Worm (Caenorhabditis elegans) whole organism, L2 larva: ENCODE measurements around the gene dhcr-24.

ENCODE experiments used
- C34F6.9 ChIP-seq: fragments of 150-350 bp; optimal IDR thresholded peaks from 2 replicates; lab custom pipeline; 2014; ENCODE audit warnings: missing biosample characterization, missing genetic modification characterization
- F13H6.1 ChIP-seq: sonication (generic microtip); optimal IDR thresholded peaks from 2 replicates; lab custom pipeline; 2016; ENCODE audit warnings: missing genetic modification characterization, missing compliant biosample characterization
- R02D3.7 ChIP-seq: fragments of 150-350 bp; optimal IDR thresholded peaks from 2 replicates; lab custom pipeline; 2014; ENCODE audit warnings: missing biosample characterization, missing genetic modification characterization
- Y55F3AM.14 ChIP-seq: fragments of 200-800 bp; sonication (Bioruptor generic); optimal IDR thresholded peaks from 2 replicates; lab custom pipeline; 2018; ENCODE audit warnings: mild to moderate bottlenecking, missing genetic modification characterization, missing compliant biosample characterization
- ZK546.5 ChIP-seq: sonication (generic microtip); optimal IDR thresholded peaks from 2 replicates; lab custom pipeline; 2017; ENCODE audit warnings: missing biosample characterization, missing genetic modification characterization
- alr-1 ChIP-seq: fragments of 150-350 bp; optimal IDR thresholded peaks from 2 replicates; lab custom pipeline; 2014; ENCODE audit warnings: missing biosample characterization, missing genetic modification characterization
- aly-2 ChIP-seq: fragments of 150-350 bp; optimal IDR thresholded peaks from 2 replicates; lab custom pipeline; 2014; ENCODE audit warnings: missing biosample characterization, missing genetic modification characterization
- ama-1 ChIP-seq: fragments of 150-350 bp; optimal IDR thresholded peaks from 2 replicates; lab custom pipeline; 2018; ENCODE audit warnings: inconsistent platforms
- blmp-1 ChIP-seq: sonication (generic microtip); optimal IDR thresholded peaks from 2 replicates; lab custom pipeline; 2017; ENCODE audit warnings: missing genetic modification characterization, mild to moderate bottlenecking, missing compliant biosample characterization, antibody characterized with exemption, moderate library complexity; ENCODE audit not compliant: insufficient read depth
- ceh-16 ChIP-seq: fragments of 150-350 bp; optimal IDR thresholded peaks from 2 replicates; lab custom pipeline; 2014; ENCODE audit warnings: missing biosample characterization, missing genetic modification characterization
- ceh-82 ChIP-seq: fragments of 150-350 bp; optimal IDR thresholded peaks from 2 replicates; lab custom pipeline; 2014; ENCODE audit warnings: missing biosample characterization, missing genetic modification characterization
- crh-2 ChIP-seq: sonication (generic microtip); optimal IDR thresholded peaks from 2 replicates; lab custom pipeline; 2017; ENCODE audit warnings: missing biosample characterization, missing genetic modification characterization
- dmd-4 ChIP-seq: sonication (generic microtip); optimal IDR thresholded peaks from 2 replicates; lab custom pipeline; 2017; ENCODE audit warnings: missing biosample characterization, missing genetic modification characterization
- egl-27 ChIP-seq: sonication (generic microtip); optimal IDR thresholded peaks from 3 replicates; lab custom pipeline; 2017; ENCODE audit warnings: missing biosample characterization, missing genetic modification reagents, missing genetic modification characterization
- elt-1 ChIP-seq: fragments of 150-350 bp; optimal IDR thresholded peaks from 2 replicates; lab custom pipeline; 2014; ENCODE audit warnings: missing biosample characterization, missing genetic modification characterization
- elt-3 ChIP-seq: sonication (generic microtip); optimal IDR thresholded peaks from 2 replicates; lab custom pipeline; 2017; ENCODE audit warnings: missing biosample characterization, missing genetic modification characterization
- fos-1 ChIP-seq: fragments of 150-350 bp; optimal IDR thresholded peaks from 2 replicates; lab custom pipeline; 2014; ENCODE audit warnings: missing biosample characterization, missing genetic modification characterization
- lin-11 ChIP-seq: fragments of 150-350 bp; sonication (generic microtip); optimal IDR thresholded peaks from 2 replicates; lab custom pipeline; 2014; ENCODE audit warnings: missing biosample characterization, missing genetic modification characterization, inconsistent platforms, mixed read lengths
- lin-13 ChIP-seq: fragments of 150-350 bp; optimal IDR thresholded peaks from 2 replicates; lab custom pipeline; 2014; ENCODE audit warnings: missing biosample characterization, missing genetic modification reagents, missing genetic modification characterization
- lin-39 ChIP-seq: fragments of 150-350 bp; optimal IDR thresholded peaks from 2 replicates; lab custom pipeline; 2014; ENCODE audit warnings: missing biosample characterization, missing genetic modification reagents, missing genetic modification characterization
- lsy-2 ChIP-seq, 2 experiments: fragments of 150-350 bp in 1 of 2; sonication (generic microtip) in 1 of 2; optimal IDR thresholded peaks; 2 replicates each; lab custom pipeline; 2014 to 2017; ENCODE audit warnings: missing biosample characterization in 2 of 2, missing genetic modification characterization in 2 of 2
- mbf-1 ChIP-seq: sonication (generic microtip); optimal IDR thresholded peaks from 2 replicates; lab custom pipeline; 2017; ENCODE audit warnings: missing biosample characterization, missing genetic modification characterization
- mdl-1 ChIP-seq, 2 experiments: fragments of 150-350 bp in 1 of 2; sonication (generic microtip) in 1 of 2; optimal IDR thresholded peaks; 2 replicates each; lab custom pipeline; 2017; ENCODE audit warnings: missing biosample characterization in 2 of 2, missing genetic modification characterization in 2 of 2
- nhr-10 ChIP-seq: sonication (generic microtip); optimal IDR thresholded peaks from 2 replicates; lab custom pipeline; 2017; ENCODE audit warnings: missing biosample characterization, missing genetic modification characterization
- nhr-12 ChIP-seq: fragments of 150-350 bp; optimal IDR thresholded peaks from 2 replicates; lab custom pipeline; 2014; ENCODE audit warnings: missing biosample characterization, missing genetic modification characterization
- nhr-129 ChIP-seq: fragments of 150-350 bp; optimal IDR thresholded peaks from 2 replicates; lab custom pipeline; 2014; ENCODE audit warnings: missing biosample characterization, missing genetic modification characterization
- nhr-21 ChIP-seq: fragments of 150-350 bp; optimal IDR thresholded peaks from 2 replicates; lab custom pipeline; 2014; ENCODE audit warnings: missing biosample characterization, missing genetic modification characterization
- nhr-23 ChIP-seq: fragments of 150-350 bp; optimal IDR thresholded peaks from 2 replicates; lab custom pipeline; 2014; ENCODE audit warnings: missing biosample characterization, missing genetic modification reagents, missing genetic modification characterization
- nhr-237 ChIP-seq: fragments of 150-350 bp; optimal IDR thresholded peaks from 2 replicates; lab custom pipeline; 2014; ENCODE audit warnings: missing biosample characterization, missing genetic modification characterization
- nhr-25 ChIP-seq: fragments of 150-350 bp; sonication (generic microtip); optimal IDR thresholded peaks from 3 replicates; lab custom pipeline; 2014; ENCODE audit warnings: missing biosample characterization, missing genetic modification characterization
- nhr-6 ChIP-seq: fragments of 150-350 bp; optimal IDR thresholded peaks from 2 replicates; lab custom pipeline; 2014; ENCODE audit warnings: missing biosample characterization, missing genetic modification characterization
- nhr-77 ChIP-seq: fragments of 150-350 bp; optimal IDR thresholded peaks from 2 replicates; lab custom pipeline; 2014; ENCODE audit warnings: missing biosample characterization, missing genetic modification characterization
- peb-1 ChIP-seq: fragments of 150-350 bp; optimal IDR thresholded peaks from 2 replicates; lab custom pipeline; 2014; ENCODE audit warnings: missing biosample characterization, missing genetic modification characterization
- sem-4 ChIP-seq: fragments of 150-350 bp; optimal IDR thresholded peaks from 2 replicates; lab custom pipeline; 2014; ENCODE audit warnings: missing biosample characterization, missing genetic modification reagents, missing genetic modification characterization
- skn-1 ChIP-seq: sonication (generic microtip); optimal IDR thresholded peaks from 2 replicates; lab custom pipeline; 2017; ENCODE audit warnings: missing biosample characterization, missing genetic modification characterization
- sma-3 ChIP-seq: sonication (generic microtip); optimal IDR thresholded peaks from 2 replicates; lab custom pipeline; 2016; ENCODE audit warnings: missing genetic modification reagents, missing genetic modification characterization, missing compliant biosample characterization
- sma-9 ChIP-seq, 2 experiments: fragments of 150-350 bp in 1 of 2; sonication (generic microtip) in 1 of 2; optimal IDR thresholded peaks; 2 replicates each; lab custom pipeline; 2014 to 2016; ENCODE audit warnings: missing genetic modification characterization in 2 of 2, mild to moderate bottlenecking in 1 of 2, missing biosample characterization in 1 of 2, missing compliant biosample characterization in 1 of 2, missing genetic modification reagents in 1 of 2, moderate library complexity in 1 of 2
- snpc-4 ChIP-seq: fragments of 150-350 bp; optimal IDR thresholded peaks from 2 replicates; lab custom pipeline; 2014; ENCODE audit warnings: missing biosample characterization, missing genetic modification characterization
- unc-39 ChIP-seq: fragments of 150-350 bp; optimal IDR thresholded peaks from 2 replicates; lab custom pipeline; 2014; ENCODE audit warnings: missing biosample characterization, missing genetic modification characterization
- unc-55 ChIP-seq: fragments of 150-350 bp; sonication (generic microtip); optimal IDR thresholded peaks from 3 replicates; lab custom pipeline; 2014; ENCODE audit warnings: missing biosample characterization, missing genetic modification reagents, missing genetic modification characterization
- unc-62 ChIP-seq: fragments of 150-350 bp; optimal IDR thresholded peaks from 2 replicates; lab custom pipeline; 2014; ENCODE audit warnings: missing biosample characterization, missing genetic modification reagents, missing genetic modification characterization
- zag-1 ChIP-seq: fragments of 150-350 bp; optimal IDR thresholded peaks from 2 replicates; lab custom pipeline; 2014; ENCODE audit warnings: missing biosample characterization, missing genetic modification characterization
- ztf-1 ChIP-seq: fragments of 200-800 bp; sonication (Bioruptor generic); conservative IDR thresholded peaks from 2 replicates; pipeline ENCODE4 v1.3.6; 2022; ENCODE audit warnings: missing genetic modification characterization, missing compliant biosample characterization
- ztf-11 ChIP-seq: sonication (generic microtip); optimal IDR thresholded peaks from 2 replicates; lab custom pipeline; 2017; ENCODE audit warnings: missing biosample characterization, missing genetic modification characterization
- ztf-4 ChIP-seq: fragments of 150-350 bp; optimal IDR thresholded peaks from 2 replicates; lab custom pipeline; 2014; ENCODE audit warnings: missing biosample characterization, missing genetic modification characterization

dhcr-24 gene

DNA sequence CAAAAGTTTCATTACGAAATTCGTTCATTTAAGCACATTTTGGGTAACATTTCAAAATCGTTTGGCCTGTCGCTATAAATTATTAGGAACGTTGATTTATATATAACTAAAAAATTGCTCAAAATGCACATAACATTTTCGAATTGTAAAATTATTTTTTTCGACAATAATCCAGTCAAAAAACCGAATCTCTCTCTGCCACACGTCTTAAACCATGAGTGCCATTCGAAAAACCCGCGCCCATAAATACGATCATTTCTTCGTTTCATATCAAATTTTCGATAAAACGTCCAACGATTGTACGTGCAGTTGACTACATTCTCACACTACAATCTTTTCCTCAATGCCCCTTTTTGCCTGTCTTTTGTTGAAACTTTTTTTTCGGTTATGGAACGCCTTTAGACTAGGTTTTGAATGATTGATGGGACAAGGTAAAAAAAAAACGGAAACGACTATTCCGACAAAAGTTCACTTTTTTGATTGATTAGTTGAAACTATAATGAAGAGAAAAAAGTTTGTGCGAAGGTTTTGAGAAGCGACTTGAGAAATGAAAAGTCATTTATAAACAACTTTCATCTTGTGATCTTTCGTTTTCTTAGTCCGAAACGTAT lies 28.8 kb upstream of the dhcr-24 start:
- TF ChIP-seq ztf-4 (tag; lab: Kevin White, UChicago), result no peak
- TF ChIP-seq crh-2 (tag; lab: Kevin White, UChicago), result peak; percentile 28
- no peak for TF ChIP-seq peb-1 (tag; lab: Kevin White, UChicago)
- no peak for TF ChIP-seq lin-39 (tag; lab: Kevin White, UChicago)
- no peak for TF ChIP-seq mbf-1
- no peak for TF ChIP-seq F13H6.1 (tag; lab: Kevin White, UChicago)
- TF ChIP-seq ama-1 (lab: Kevin White, UChicago), result peak; percentile 70
- no peak for TF ChIP-seq ZK546.5 (tag; lab: Kevin White, UChicago)
- no peak for TF ChIP-seq nhr-23
- no peak for TF ChIP-seq lin-11 (tag; lab: Kevin White, UChicago)
- peak; percentile 27 for TF ChIP-seq nhr-129
- TF ChIP-seq sma-9 (GFP tag; optimal IDR thresholded peaks at IDR 0.05; lab: Kevin White, UChicago), result peak; percentile 23
- no peak for TF ChIP-seq sma-9 (tag; optimal IDR thresholded peaks at IDR 0.05; lab: Kevin White, UChicago)
- no peak for TF ChIP-seq nhr-21
- TF ChIP-seq ztf-11 (tag; lab: Kevin White, UChicago), result no peak

DNA sequence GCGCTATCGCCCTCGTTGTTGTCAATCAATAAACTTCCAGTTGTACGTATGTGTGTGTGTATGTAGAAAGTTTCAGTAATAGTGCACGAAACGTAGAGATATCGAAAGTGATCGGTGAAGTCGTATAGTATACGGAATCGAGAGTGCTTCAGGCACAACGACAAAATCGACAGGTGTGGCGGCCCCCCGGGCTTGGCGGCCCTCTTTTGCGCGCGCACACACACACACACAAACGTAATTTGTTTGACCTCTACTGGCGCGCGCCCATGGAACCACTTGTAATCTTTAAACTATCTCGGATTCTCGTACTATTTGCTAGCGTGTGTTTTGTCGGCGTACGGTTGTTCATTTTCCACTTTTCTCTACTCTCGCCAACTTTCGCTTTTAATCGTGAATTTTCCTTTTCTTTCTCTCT lies 27.6 kb upstream of the dhcr-24 start:
- TF ChIP-seq ZK546.5 (tag; lab: Kevin White, UChicago) (no peak), nhr-21 (peak; percentile 43), snpc-4 (tag; lab: Kevin White, UChicago) (peak; percentile 23), nhr-129 (peak; percentile 61), blmp-1 (tag; lab: Kevin White, UChicago) (peak; percentile 90), nhr-6 (tag; lab: Kevin White, UChicago) (peak; percentile 37), ceh-16 (peak; percentile 82), elt-3 (tag; lab: Kevin White, UChicago) (no peak), sma-9 (GFP tag; optimal IDR thresholded peaks at IDR 0.05; lab: Kevin White, UChicago) (peak; percentile 84), sma-9 (tag; optimal IDR thresholded peaks at IDR 0.05; lab: Kevin White, UChicago) (no peak), egl-27 (tag; lab: Kevin White, UChicago) (peak; percentile 18), F13H6.1 (tag; lab: Kevin White, UChicago) (peak; percentile 93), ztf-1 (GFP tag; lab: Robert Waterston, UW) (no peak), sma-3 (GFP tag; lab: Kevin White, UChicago) (peak; percentile 65), unc-39 (no peak), elt-1 (tag; lab: Kevin White, UChicago) (no peak), nhr-25 (tag; lab: Kevin White, UChicago) (peak; percentile 88), ama-1 (lab: Kevin White, UChicago) (no peak), ceh-82 (tag; lab: Kevin White, UChicago) (no peak), C34F6.9 (tag; lab: Kevin White, UChicago) (peak; percentile 3), Y55F3AM.14 (GFP tag; lab: Kevin White, UChicago) (no peak), nhr-12 (tag; lab: Kevin White, UChicago) (no peak), fos-1 (peak; percentile 8), ztf-4 (tag; lab: Kevin White, UChicago) (no peak), lsy-2 (tag; optimal IDR thresholded peaks at IDR 0.05; lab: Kevin White, UChicago) (peak in 1 of 2 experiments; percentile 51)

DNA sequence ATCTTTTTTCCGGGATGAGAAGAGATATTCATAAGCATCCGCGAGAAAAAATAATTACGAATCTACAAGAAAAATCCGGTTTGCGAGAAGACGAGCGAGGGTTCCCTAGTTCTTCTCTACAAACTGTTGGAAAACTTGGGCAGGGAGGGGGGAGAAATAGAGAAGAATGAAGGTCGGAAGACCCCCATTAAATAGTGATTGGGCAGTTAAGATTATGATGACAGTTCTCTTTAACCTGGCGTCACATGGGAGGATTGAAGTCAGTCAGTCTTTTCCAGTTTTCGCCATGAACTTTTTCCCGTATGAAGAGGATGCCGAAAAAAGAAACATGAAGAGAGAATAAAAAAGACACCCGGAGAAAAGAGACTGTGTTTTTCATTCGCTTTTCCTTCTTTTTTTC lies 26.8 kb upstream of the dhcr-24 start:
- TF ChIP-seq zag-1 (tag; lab: Kevin White, UChicago), result no peak
- no peak for TF ChIP-seq unc-62 (GFP tag; lab: Kevin White, UChicago)
- no peak for TF ChIP-seq mdl-1 (tag; optimal IDR thresholded peaks at IDR 0.05; lab: Kevin White, UChicago)
- TF ChIP-seq ztf-1 (GFP tag; lab: Robert Waterston, UW), result no peak
- TF ChIP-seq R02D3.7 (tag; lab: Kevin White, UChicago), result no peak
- TF ChIP-seq dmd-4 (tag; lab: Kevin White, UChicago), result no peak
- no peak for TF ChIP-seq lin-11 (tag; lab: Kevin White, UChicago)
- TF ChIP-seq ama-1 (lab: Kevin White, UChicago), result peak; percentile 49
- TF ChIP-seq peb-1 (tag; lab: Kevin White, UChicago), result no peak
- TF ChIP-seq mbf-1, result no peak
- TF ChIP-seq nhr-10 (tag; lab: Kevin White, UChicago), result no peak
- peak; percentile 10 for TF ChIP-seq nhr-6 (tag; lab: Kevin White, UChicago)
- TF ChIP-seq snpc-4 (tag; lab: Kevin White, UChicago), result no peak
- no peak for TF ChIP-seq lin-13 (GFP tag; lab: Kevin White, UChicago)
- no peak for TF ChIP-seq nhr-77 (tag; lab: Kevin White, UChicago)
- no peak for TF ChIP-seq unc-39
- TF ChIP-seq nhr-129, result peak; percentile 38
- no peak for TF ChIP-seq aly-2
- TF ChIP-seq skn-1 (tag; lab: Kevin White, UChicago), result no peak
- TF ChIP-seq nhr-23, result no peak
- peak; percentile 12 for TF ChIP-seq sma-3 (GFP tag; lab: Kevin White, UChicago)
- no peak for TF ChIP-seq nhr-237
- TF ChIP-seq F13H6.1 (tag; lab: Kevin White, UChicago), result no peak
- no peak for TF ChIP-seq lsy-2 (tag; optimal IDR thresholded peaks at IDR 0.05; lab: Kevin White, UChicago)
- no peak for TF ChIP-seq unc-55
- no peak for TF ChIP-seq ZK546.5 (tag; lab: Kevin White, UChicago)
- TF ChIP-seq sma-9 (GFP tag; optimal IDR thresholded peaks at IDR 0.05; lab: Kevin White, UChicago), result peak; percentile 47
- no peak for TF ChIP-seq sma-9 (tag; optimal IDR thresholded peaks at IDR 0.05; lab: Kevin White, UChicago)
- peak; percentile 82 for TF ChIP-seq nhr-21
- TF ChIP-seq sem-4 (tag; lab: Kevin White, UChicago), result peak; percentile 73
- peak; percentile 26 for TF ChIP-seq fos-1
- no peak for TF ChIP-seq egl-27 (tag; lab: Kevin White, UChicago)
- TF ChIP-seq ceh-16, result peak; percentile 24
- TF ChIP-seq crh-2 (tag; lab: Kevin White, UChicago), result peak; percentile 17
- no peak for TF ChIP-seq ceh-82 (tag; lab: Kevin White, UChicago)
- TF ChIP-seq alr-1, result no peak
